Worm (Caenorhabditis elegans): ENCODE data around the gene sri-9.
A peak's percentile ranks its signal among the peaks of the same experiment; 100 is the strongest.
"Not testable (repeated sequence)": the region's sequence is repeated elsewhere in the genome, so short reads cannot be mapped to it uniquely, and the experiment has no call there.

The sri-9 gene

DNA sequence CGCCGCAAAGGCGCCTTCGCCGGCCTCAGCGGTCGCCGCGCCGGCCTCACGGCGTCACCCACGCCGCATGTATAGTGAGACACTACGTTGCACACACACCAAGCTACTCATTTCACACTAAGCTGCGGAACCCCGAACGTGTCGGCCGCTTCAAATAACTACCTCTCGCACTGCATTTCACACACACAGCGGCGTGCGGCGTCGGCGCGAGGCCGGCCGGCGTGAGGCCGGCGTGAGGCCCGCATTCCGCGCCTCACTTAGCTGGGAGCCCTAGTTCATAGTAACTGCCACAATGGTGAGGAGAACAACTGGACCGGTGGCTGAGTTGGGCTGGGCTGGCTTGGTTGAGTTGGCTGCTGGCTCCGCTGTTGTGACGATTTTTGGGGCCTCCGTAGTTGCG, 20.8 kb downstream of the sri-9 start:
- TF ChIP-seq lin-26 (GFP tag; IDR thresholded peaks at IDR 0.05) (0 out of 2 replicates have a peak, but pooled peaks have one; percentile 36), egrh-3 (GFP tag; IDR thresholded peaks at IDR 0.05) (peak; percentile 74; the same call in 1 of the 2 replicates), snpc-4 (tag; optimal IDR thresholded peaks at IDR 0.05) (peak in 1 of 4 experiments; percentile 59), nfyb-1 (GFP tag; IDR thresholded peaks at IDR 0.05) (0 out of 2 replicates have a peak, but pooled peaks have one; percentile 39), zfh-2 (GFP tag; conservative IDR thresholded peaks at IDR 0.05) (peak; percentile 90), ceh-91 (GFP tag; IDR thresholded peaks at IDR 0.05) (0 out of 2 replicates have a peak, but pooled peaks have one; percentile 15), dox-1 (GFP tag; IDR thresholded peaks at IDR 0.05) (peak; percentile 39; the same call in 1 of the 2 replicates), pbrm-1 (GFP tag; IDR thresholded peaks at IDR 0.05) (0 out of 2 replicates have a peak, but pooled peaks have one; percentile 20)
- TF ChIP-seq snpc-4 (GFP tag; optimal IDR thresholded peaks at IDR 0.05), result not testable (repeated sequence)

DNA sequence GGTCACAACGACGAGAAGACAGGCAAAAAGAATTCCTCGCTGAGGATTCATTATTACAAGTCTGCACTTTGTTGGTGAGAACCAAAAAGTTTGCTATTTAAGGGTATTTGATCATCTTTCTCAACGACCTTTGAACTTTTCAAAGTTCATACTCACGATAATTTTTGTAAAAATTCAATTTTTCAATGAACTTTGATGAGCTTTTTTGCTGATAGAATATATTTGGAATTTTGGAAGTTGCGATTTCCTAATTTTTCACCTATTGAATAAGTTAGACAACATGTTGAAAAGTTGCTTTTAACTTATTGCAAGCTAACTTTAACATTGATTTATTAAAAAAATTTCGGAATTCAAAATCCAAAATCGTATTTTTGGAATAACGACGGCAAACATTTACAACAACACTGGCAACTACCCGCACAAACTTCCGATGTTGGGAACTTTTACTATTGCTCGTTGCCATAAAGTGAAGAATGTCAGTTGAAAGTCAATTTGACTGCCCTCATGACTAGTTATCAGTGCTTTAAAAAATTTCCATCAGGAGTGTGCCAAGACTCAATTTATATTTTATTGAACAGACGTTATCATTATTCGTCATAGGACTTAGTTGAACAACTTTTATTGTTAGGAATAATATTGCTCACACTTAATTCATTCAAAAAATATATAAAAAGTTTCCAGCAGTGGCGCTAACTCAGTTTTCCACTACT, 21.5 kb downstream of the sri-9 start, which contains the start of the genes F49H6.8 and F49H6.5:
Gene F49H6.8 (minus strand): TSS at position 51 of the 710 bp plus-strand sequence.
Gene F49H6.5 (plus strand): TSS at position 629 of the 710 bp plus-strand sequence.
- no peak for TF ChIP-seq bed-2 (GFP tag; IDR thresholded peaks at IDR 0.05)
- no peak for TF ChIP-seq snpc-4 (GFP tag; optimal IDR thresholded peaks at IDR 0.05)
- TF ChIP-seq snpc-4 (tag; optimal IDR thresholded peaks at IDR 0.05), result peak in 1 of 4 experiments; percentile 40
- no peak for TF ChIP-seq lir-1 (GFP tag; conservative IDR thresholded peaks at IDR 0.05)
- TF ChIP-seq nhr-80 (tag; optimal IDR thresholded peaks at IDR 0.05), result peak; percentile 37

DNA sequence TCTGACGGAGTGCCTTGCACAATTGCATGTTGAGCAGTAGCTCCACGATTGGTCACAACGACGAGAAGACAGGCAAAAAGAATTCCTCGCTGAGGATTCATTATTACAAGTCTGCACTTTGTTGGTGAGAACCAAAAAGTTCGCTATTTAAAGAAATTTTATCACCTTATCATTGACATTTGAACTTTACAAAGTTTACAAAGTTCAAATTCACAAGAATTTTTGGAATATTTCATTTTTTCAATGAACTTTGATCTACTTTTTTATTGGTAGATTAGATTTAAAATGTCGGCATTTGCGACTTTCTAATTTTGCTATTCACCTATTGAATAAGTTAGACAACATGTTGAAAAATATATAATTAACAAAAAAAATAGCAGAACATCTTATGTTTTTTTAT, 25.0 kb downstream of the sri-9 start, which contains the start of gene F49H6.15:
Gene F49H6.15 (minus strand): TSS at position 101 of the 400 bp plus-strand sequence.
- TF ChIP-seq ztf-22 (GFP tag; optimal IDR thresholded peaks at IDR 0.05) (no peak), ekl-4 (GFP tag; IDR thresholded peaks at IDR 0.05) (no peak), mcd-1 (GFP tag; IDR thresholded peaks at IDR 0.05) (no peak), F10E7.11 (tag; optimal IDR thresholded peaks at IDR 0.05) (no peak), sdz-38 (tag; optimal IDR thresholded peaks at IDR 0.05) (no peak), D2030.7 (GFP tag; IDR thresholded peaks at IDR 0.05) (no peak), unc-62 (GFP tag; optimal IDR thresholded peaks at IDR 0.05) (no peak)

DNA sequence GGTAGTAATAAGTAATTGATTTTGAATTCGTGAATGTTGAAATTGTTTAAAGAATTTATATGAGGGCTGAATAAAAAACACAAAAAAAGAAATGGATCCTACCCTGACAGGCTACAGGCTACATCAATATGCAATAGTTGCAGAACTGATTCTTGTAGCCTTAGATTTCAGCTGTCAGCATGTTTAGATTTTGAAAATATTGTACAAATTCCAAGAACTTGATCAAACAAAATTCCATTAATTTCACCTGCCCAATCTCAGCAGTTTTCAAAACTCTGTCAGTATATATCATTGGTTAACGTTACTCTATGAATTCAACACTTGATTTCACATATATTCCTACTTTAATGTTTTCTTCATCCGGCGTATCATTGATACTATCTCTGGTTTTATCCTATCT, 29.2 kb downstream of the sri-9 start:
- TF ChIP-seq rcor-1 (GFP tag; IDR thresholded peaks at IDR 0.05) (no peak), F49E8.2 (tag; optimal IDR thresholded peaks at IDR 0.05; ENCODE audit: insufficient read depth) (no peak), akir-1 (GFP tag; optimal IDR thresholded peaks at IDR 0.05) (no peak)

- TF ChIP-seq F55B11.4 (tag; optimal IDR thresholded peaks at IDR 0.05; ENCODE audit: borderline replicate concordance, insufficient read depth), result no peak
- no peak for TF ChIP-seq attf-6 (GFP tag; IDR thresholded peaks at IDR 0.05)
- TF ChIP-seq nhr-90 (tag; optimal IDR thresholded peaks at IDR 0.05), result no peak
- TF ChIP-seq F37B4.10 (GFP tag; IDR thresholded peaks at IDR 0.05), result no peak
- TF ChIP-seq egl-44 (GFP tag; IDR thresholded peaks at IDR 0.05), result no peak
- TF ChIP-seq sdz-38 (tag; optimal IDR thresholded peaks at IDR 0.05), result no peak
- TF ChIP-seq sea-2 (GFP tag; IDR thresholded peaks at IDR 0.05), result no peak
- TF ChIP-seq F10E7.11 (tag; optimal IDR thresholded peaks at IDR 0.05), result no peak
Observed at ce11 chrV:17035850-17036249, 34.6 kb downstream of the sri-9 start, which contains the start of gene srz-94. Gene srz-94, minus strand, starts transcription at chrV:17035950.

DNA sequence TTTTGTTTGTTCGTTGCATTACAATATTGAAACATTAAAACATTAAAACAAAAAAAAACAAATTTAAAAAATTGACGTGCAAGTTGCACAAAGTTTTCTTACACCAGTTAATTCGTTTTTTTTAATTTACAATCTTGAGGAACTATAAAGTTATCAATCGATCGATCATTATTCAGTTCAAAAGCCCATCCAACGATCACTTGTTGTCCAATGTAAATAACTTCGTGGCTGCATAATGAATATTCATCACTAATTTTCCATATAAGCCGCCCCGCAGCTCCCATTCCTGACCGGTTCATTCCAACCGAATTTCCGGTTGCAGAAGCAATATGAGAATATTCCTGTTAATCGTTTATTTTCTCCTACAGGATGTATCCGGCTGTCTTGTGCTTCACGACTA, 41.0 kb downstream of the sri-9 start, which contains the start of gene hpo-33:
Gene hpo-33 (plus strand): TSS at position 301 of the 400 bp plus-strand sequence.
- TF ChIP-seq dpff-1 (tag; optimal IDR thresholded peaks at IDR 0.05), result no peak
- no peak for TF ChIP-seq madf-6 (GFP tag; IDR thresholded peaks at IDR 0.05)
- TF ChIP-seq ceh-100 (GFP tag; IDR thresholded peaks at IDR 0.05), result no peak
- TF ChIP-seq snpc-4 (GFP tag; optimal IDR thresholded peaks at IDR 0.05), result no peak
- TF ChIP-seq snpc-4 (tag; optimal IDR thresholded peaks at IDR 0.05), result no peak
- TF ChIP-seq tbx-9 (tag; optimal IDR thresholded peaks at IDR 0.05; ENCODE audit: borderline replicate concordance), result no peak
- TF ChIP-seq zim-3 (tag; optimal IDR thresholded peaks at IDR 0.05), result no peak
- no peak for TF ChIP-seq ztf-6 (GFP tag; IDR thresholded peaks at IDR 0.05)
- TF ChIP-seq let-607 (tag; optimal IDR thresholded peaks at IDR 0.05), result no peak
- no peak for TF ChIP-seq T07F8.4 (tag; optimal IDR thresholded peaks at IDR 0.05)
- TF ChIP-seq ztf-18 (tag; optimal IDR thresholded peaks at IDR 0.05), result no peak
- no peak for TF ChIP-seq ztf-28 (GFP tag; IDR thresholded peaks at IDR 0.05)
- TF ChIP-seq attf-6 (GFP tag; IDR thresholded peaks at IDR 0.05), result no peak
- no peak for TF ChIP-seq B0019.2 (GFP tag; conservative IDR thresholded peaks at IDR 0.05)
